Fruit fly (Drosophila melanogaster) whole organism, embryonic: ENCODE measurements around the gene CG2955.

Experiments
- Ada2b ChIP-seq: fragments of 200-800 bp; sonication (Bioruptor generic); IDR thresholded peaks from 2 replicates; pipeline ENCODE4 v1.3.6; 2022; ENCODE audit warnings: missing biosample characterization, missing genetic modification characterization
- BEAF-32 ChIP-seq: fragments of 200-800 bp; sonication (Bioruptor generic); optimal IDR thresholded peaks from 3 replicates; lab custom pipeline; 2017; ENCODE audit warnings: missing biosample characterization, missing genetic modification characterization, mild to moderate bottlenecking, moderate library complexity, missing genetic modification reagents
- Bgb ChIP-seq: fragments of 200-800 bp; sonication (Bioruptor generic); IDR thresholded peaks from 2 replicates; pipeline ENCODE4 v1.3.6; 2022; ENCODE audit warnings: missing biosample characterization, missing genetic modification characterization; ENCODE audit not compliant: partially characterized antibody
- CG10267 ChIP-seq: fragments of 200-800 bp; sonication (Bioruptor generic); optimal IDR thresholded peaks from 2 replicates; lab custom pipeline; 2018; ENCODE audit warnings: missing biosample characterization, mild to moderate bottlenecking, missing genetic modification characterization, moderate library complexity
- CG12659 ChIP-seq: fragments of 200-800 bp; sonication (Bioruptor generic); optimal IDR thresholded peaks from 3 replicates; lab custom pipeline; 2017; ENCODE audit warnings: mild to moderate bottlenecking, missing biosample characterization, missing genetic modification reagents, missing genetic modification characterization
- CG14710 ChIP-seq: fragments of 200-800 bp; sonication (Bioruptor generic); optimal IDR thresholded peaks from 3 replicates; lab custom pipeline; 2019; ENCODE audit warnings: missing biosample characterization, mild to moderate bottlenecking, missing genetic modification characterization, moderate library complexity
- CG15514 ChIP-seq: fragments of 200-800 bp; sonication (Bioruptor generic); optimal IDR thresholded peaks from 3 replicates; lab custom pipeline; 2017; ENCODE audit warnings: missing biosample characterization, missing genetic modification characterization, mild to moderate bottlenecking, moderate library complexity, missing genetic modification reagents
- CG1603 ChIP-seq: fragments of 200-800 bp; sonication (Bioruptor generic); optimal IDR thresholded peaks from 2 replicates; lab custom pipeline; 2019; ENCODE audit warnings: missing biosample characterization, mild to moderate bottlenecking, missing genetic modification characterization, moderate library complexity
- CG17385 ChIP-seq: fragments of 200-800 bp; sonication (Bioruptor generic); optimal IDR thresholded peaks from 3 replicates; lab custom pipeline; 2018; ENCODE audit warnings: missing biosample characterization, mild to moderate bottlenecking, missing genetic modification characterization
- CG17912 ChIP-seq: fragments of 200-800 bp; sonication (Bioruptor generic); optimal IDR thresholded peaks from 2 replicates; lab custom pipeline; 2018; ENCODE audit warnings: missing biosample characterization, mild to moderate bottlenecking, missing genetic modification characterization
- CG2116 ChIP-seq: fragments of 200-800 bp; sonication (Bioruptor generic); optimal IDR thresholded peaks from 3 replicates; lab custom pipeline; 2018; ENCODE audit warnings: missing biosample characterization, mild to moderate bottlenecking, missing genetic modification characterization
- CG2712 ChIP-seq: fragments of 200-800 bp; optimal IDR thresholded peaks from 3 replicates; lab custom pipeline; 2019; ENCODE audit warnings: missing biosample characterization, mild to moderate bottlenecking, missing genetic modification characterization, moderate library complexity
- CG33213 ChIP-seq: fragments of 200-800 bp; sonication (Bioruptor generic); optimal IDR thresholded peaks from 3 replicates; lab custom pipeline; 2016; ENCODE audit warnings: missing biosample characterization, missing genetic modification characterization
- CG4360 ChIP-seq: fragments of 200-800 bp; sonication (Bioruptor generic); IDR thresholded peaks from 2 replicates; pipeline ENCODE4 v1.3.6; 2022; ENCODE audit warnings: missing biosample characterization, missing genetic modification characterization
- CG9727 ChIP-seq: fragments of 200-800 bp; sonication (Bioruptor generic); optimal IDR thresholded peaks from 3 replicates; lab custom pipeline; 2017; ENCODE audit warnings: missing biosample characterization, mild to moderate bottlenecking, missing genetic modification characterization
- CG9797 ChIP-seq: fragments of 200-800 bp; sonication (Bioruptor generic); optimal IDR thresholded peaks from 3 replicates; lab custom pipeline; 2018; ENCODE audit warnings: missing biosample characterization, mild to moderate bottlenecking, missing genetic modification characterization
- Dp ChIP-seq: fragments of 200-800 bp; sonication (Bioruptor generic); optimal IDR thresholded peaks from 2 replicates; lab custom pipeline; 2018; ENCODE audit warnings: missing biosample characterization, mild to moderate bottlenecking, missing genetic modification characterization, moderate library complexity
- Ets97D ChIP-seq: fragments of 200-800 bp; sonication (Bioruptor generic); optimal IDR thresholded peaks from 3 replicates; lab custom pipeline; 2016; ENCODE audit warnings: missing biosample characterization, missing genetic modification characterization
- HmgZ ChIP-seq: fragments of 200-800 bp; sonication (Bioruptor generic); optimal IDR thresholded peaks from 2 replicates; lab custom pipeline; 2018; ENCODE audit warnings: missing biosample characterization, mild to moderate bottlenecking, missing genetic modification characterization
- MBD-R2 ChIP-seq: fragments of 200-800 bp; sonication (Bioruptor generic); IDR thresholded peaks from 2 replicates; pipeline ENCODE4 v1.3.6; 2022; ENCODE audit warnings: missing biosample characterization, missing genetic modification characterization
- MESR4 ChIP-seq: fragments of 200-800 bp; sonication (Bioruptor generic); optimal IDR thresholded peaks from 2 replicates; lab custom pipeline; 2018; ENCODE audit warnings: missing biosample characterization, mild to moderate bottlenecking, missing genetic modification characterization, moderate library complexity
- Max ChIP-seq: fragments of 200-800 bp; sonication (Bioruptor generic); optimal IDR thresholded peaks from 2 replicates; lab custom pipeline; 2016; ENCODE audit warnings: missing biosample characterization, mild to moderate bottlenecking, missing genetic modification characterization
- Med ChIP-seq: fragments of 200-800 bp; sonication (Bioruptor generic); peaks from one replicate; lab custom pipeline; 2016; ENCODE audit warnings: missing biosample characterization, missing genetic modification characterization, mild to moderate bottlenecking, inconsistent platforms, moderate library complexity
- Myb ChIP-seq: fragments of 200-800 bp; sonication (Bioruptor generic); optimal IDR thresholded peaks from 2 replicates; lab custom pipeline; 2016; ENCODE audit warnings: missing biosample characterization, missing genetic modification characterization
- NFAT ChIP-seq: fragments of 200-800 bp; sonication (Bioruptor generic); IDR thresholded peaks from 2 replicates; pipeline ENCODE4 v1.3.6; 2022; ENCODE audit warnings: missing biosample characterization, missing genetic modification characterization
- Pdp1 ChIP-seq, 2 experiments: fragments of 200-800 bp; sonication (Bioruptor generic); optimal IDR thresholded peaks; 3 replicates each; lab custom pipeline; 2016; ENCODE audit warnings: missing biosample characterization in 2 of 2, missing genetic modification characterization in 2 of 2, mild to moderate bottlenecking in 1 of 2, moderate library complexity in 1 of 2
- Sin3A ChIP-seq: fragments of >200 bp; optimal IDR thresholded peaks from 2 replicates; lab custom pipeline; 2018
- YL-1 ChIP-seq: fragments of 200-800 bp; sonication (Bioruptor generic); optimal IDR thresholded peaks from 3 replicates; lab custom pipeline; 2017; ENCODE audit warnings: missing biosample characterization, mild to moderate bottlenecking, missing genetic modification characterization
- ap ChIP-seq: fragments of 200-800 bp; sonication (Bioruptor generic); IDR thresholded peaks from 2 replicates; pipeline ENCODE4 v1.3.6; 2022; ENCODE audit warnings: missing biosample characterization, missing genetic modification characterization
- ato ChIP-seq: fragments of 200-800 bp; sonication (Bioruptor generic); IDR thresholded peaks from 2 replicates; pipeline ENCODE4 v1.3.6; 2022; ENCODE audit warnings: missing biosample characterization, missing genetic modification characterization; ENCODE audit not compliant: partially characterized antibody
- bbx ChIP-seq: fragments of 200-800 bp; sonication (Bioruptor generic); IDR thresholded peaks from 2 replicates; pipeline ENCODE4 v1.3.6; 2022; ENCODE audit warnings: missing biosample characterization, missing genetic modification characterization; ENCODE audit not compliant: partially characterized antibody
- chinmo ChIP-seq: fragments of 200-800 bp; sonication (Bioruptor generic); IDR thresholded peaks from 4 replicates; pipeline ENCODE4 v1.3.6; 2022; ENCODE audit warnings: missing biosample characterization, missing genetic modification characterization; ENCODE audit not compliant: partially characterized antibody
- dm ChIP-seq: fragments of 200-800 bp; sonication (Bioruptor generic); optimal IDR thresholded peaks from 3 replicates; lab custom pipeline; 2016; ENCODE audit warnings: missing biosample characterization, missing genetic modification characterization
- eve ChIP-seq, 2 experiments: fragments of >200 bp; optimal IDR thresholded peaks; 2 replicates each; lab custom pipeline; 2017; ENCODE audit warnings: missing biosample characterization in 2 of 2, missing genetic modification characterization in 2 of 2
- ewg ChIP-seq: fragments of 200-800 bp; sonication (Bioruptor generic); optimal IDR thresholded peaks from 3 replicates; lab custom pipeline; 2017; ENCODE audit warnings: mild to moderate bottlenecking, missing biosample characterization, missing genetic modification reagents, missing genetic modification characterization
- gfzf ChIP-seq: fragments of 200-800 bp; sonication (Bioruptor generic); optimal IDR thresholded peaks from 2 replicates; lab custom pipeline; 2016; ENCODE audit warnings: missing biosample characterization, mild to moderate bottlenecking, missing genetic modification characterization, moderate library complexity
- gro ChIP-seq: fragments of 200-800 bp; sonication (Bioruptor generic); optimal IDR thresholded peaks from 2 replicates; lab custom pipeline; 2016; ENCODE audit warnings: missing biosample characterization, missing genetic modification characterization
- her ChIP-seq: fragments of 200-800 bp; sonication (Bioruptor generic); optimal IDR thresholded peaks from 2 replicates; lab custom pipeline; 2016; ENCODE audit warnings: missing biosample characterization, missing genetic modification characterization
- kay ChIP-seq: fragments of 200-800 bp; sonication (Bioruptor generic); optimal IDR thresholded peaks from 2 replicates; lab custom pipeline; 2016; ENCODE audit warnings: missing biosample characterization, missing genetic modification characterization
- nmo ChIP-seq: fragments of 200-800 bp; sonication (Bioruptor generic); optimal IDR thresholded peaks from 2 replicates; lab custom pipeline; 2018; ENCODE audit warnings: missing biosample characterization, mild to moderate bottlenecking, missing genetic modification characterization, moderate library complexity
- nom ChIP-seq: fragments of 200-800 bp; sonication (Bioruptor generic); optimal IDR thresholded peaks from 2 replicates; lab custom pipeline; 2017; ENCODE audit warnings: missing biosample characterization, missing genetic modification characterization, mild to moderate bottlenecking, moderate library complexity, missing genetic modification reagents
- onecut ChIP-seq: fragments of 200-800 bp; sonication (Bioruptor generic); IDR thresholded peaks from 2 replicates; pipeline ENCODE4 v1.3.6; 2022; ENCODE audit warnings: missing biosample characterization, missing genetic modification characterization
- otp ChIP-seq: fragments of 200-800 bp; sonication (Bioruptor generic); IDR thresholded peaks from 3 replicates; pipeline ENCODE4, ENCODE4 v1.3.6; 2022; ENCODE audit warnings: missing biosample characterization, missing genetic modification characterization
- sc ChIP-seq, 3 experiments: fragments of >200 bp in 2 of 3; fragments of 200-800 bp in 1 of 3; sonication (Bioruptor generic) in 1 of 3; optimal IDR thresholded peaks; 2 replicates in 2 of 3; 3 replicates in 1 of 3; lab custom pipeline; 2017; ENCODE audit warnings: mild to moderate bottlenecking in 1 of 3, missing biosample characterization in 1 of 3, missing genetic modification characterization in 1 of 3, missing genetic modification reagents in 1 of 3
- sens ChIP-seq: fragments of 200-800 bp; sonication (Bioruptor generic); peaks from one replicate; lab custom pipeline; 2016; ENCODE audit warnings: missing biosample characterization, missing genetic modification characterization
- stwl ChIP-seq: fragments of 200-800 bp; sonication (Bioruptor generic); optimal IDR thresholded peaks from 3 replicates; lab custom pipeline; 2018; ENCODE audit warnings: missing biosample characterization, mild to moderate bottlenecking, missing genetic modification characterization, moderate library complexity
- trem ChIP-seq: fragments of 200-800 bp; optimal IDR thresholded peaks from 3 replicates; lab custom pipeline; 2019; ENCODE audit warnings: missing biosample characterization, mild to moderate bottlenecking, missing genetic modification characterization, moderate library complexity
- vvl ChIP-seq: fragments of 200-800 bp; sonication (Bioruptor generic); IDR thresholded peaks from 2 replicates; pipeline ENCODE4 v1.3.6; 2022; ENCODE audit warnings: missing biosample characterization, missing genetic modification characterization
- yki ChIP-seq: fragments of >200 bp; optimal IDR thresholded peaks from 3 replicates; lab custom pipeline; 2018

Gene CG2955

DNA sequence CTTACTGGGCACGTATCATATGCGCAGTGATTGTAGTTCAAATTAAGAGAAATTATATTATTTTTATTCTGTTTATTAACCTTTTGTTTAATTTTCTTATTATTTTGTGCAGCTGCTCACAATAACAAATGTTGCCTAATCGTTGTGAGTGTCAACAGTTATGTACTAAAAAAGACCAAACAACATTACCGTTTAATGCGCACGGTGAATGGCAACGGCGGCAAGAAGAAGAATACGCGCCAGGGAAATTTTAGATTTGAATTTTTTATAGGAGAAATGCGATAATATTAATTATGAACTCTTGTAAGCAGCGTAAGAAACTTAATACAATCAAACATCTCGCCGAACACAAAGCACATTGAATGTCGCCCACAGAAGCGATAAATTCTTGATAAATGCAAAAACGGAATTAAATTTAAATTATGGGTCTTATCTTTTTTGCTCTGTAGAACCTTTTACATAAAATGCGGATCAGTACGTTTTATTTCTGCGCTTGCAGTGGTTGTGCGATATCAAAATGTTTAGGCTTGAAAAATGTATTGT is 38.6 kb downstream of the CG2955 start, which contains the start of the genes Tbcc and lectin-24Db:
Gene Tbcc (minus strand): TSS at position 163 of the 543 bp plus-strand sequence.
Gene lectin-24Db (plus strand): TSS at position 493 of the 543 bp plus-strand sequence.
- TF ChIP-seq trem (tag; lab: Kevin White, UChicago) (peak; percentile 23), Dp (GFP tag; lab: Kevin White, UChicago) (peak; percentile 92), Ada2b (no peak), CG14710 (tag; lab: Kevin White, UChicago) (peak; percentile 8), eve (GFP tag; optimal IDR thresholded peaks at IDR 0.05; lab: Kevin White, UChicago) (peak in 1 of 2 experiments; percentile 73), MESR4 (GFP tag; lab: Kevin White, UChicago) (peak; percentile 69), CG2116 (GFP tag; lab: Kevin White, UChicago) (peak; percentile 17), stwl (peak; percentile 80), bbx (peak; percentile 19; the same call in 1 of the 2 replicates), nmo (peak; percentile 19), NFAT (GFP tag; lab: Robert Waterston, UW) (no peak), Ets97D (GFP tag; lab: Kevin White, UChicago) (peak; percentile 12), otp (GFP tag; lab: Robert Waterston, UW) (no peak), HmgZ (tag; lab: Kevin White, UChicago) (peak; percentile 27), CG4360 (GFP tag; lab: Robert Waterston, UW) (peak; percentile 80), MBD-R2 (GFP tag; lab: Robert Waterston, UW) (peak; percentile 56), vvl (peak; percentile 36; the same call in 1 of the 2 replicates), yki (lab: Kevin White, UChicago) (peak; percentile 37), Med (GFP tag; lab: Kevin White, UChicago) (peak; percentile 58), CG9797 (GFP tag; lab: Kevin White, UChicago) (peak; percentile 38), sc (optimal IDR thresholded peaks at IDR 0.05; lab: Kevin White, UChicago) (no peak), sc (GFP tag; optimal IDR thresholded peaks at IDR 0.05; lab: Kevin White, UChicago) (no peak), CG9727 (no peak), CG1603 (tag; lab: Kevin White, UChicago) (peak; percentile 52), dm (GFP tag; lab: Kevin White, UChicago) (no peak), CG17912 (GFP tag; lab: Kevin White, UChicago) (peak; percentile 31), Sin3A (peak; percentile 11), ato (GFP tag; lab: Robert Waterston, UW) (no peak), Pdp1 (GFP tag; optimal IDR thresholded peaks at IDR 0.05; lab: Kevin White, UChicago) (peak in 1 of 2 experiments; percentile 32), CG10267 (peak; percentile 22), CG33213 (GFP tag; lab: Kevin White, UChicago) (no peak), gro (peak; percentile 44), ap (no peak), CG17385 (peak; percentile 99), nom (GFP tag; lab: Kevin White, UChicago) (no peak), YL-1 (peak; percentile 17), CG12659 (GFP tag; lab: Kevin White, UChicago) (peak; percentile 34), her (no peak), Bgb (no peak), kay (GFP tag; lab: Kevin White, UChicago) (peak; percentile 48), gfzf (GFP tag; lab: Kevin White, UChicago) (peak; percentile 75), Max (GFP tag; lab: Kevin White, UChicago) (no peak), CG15514 (GFP tag; lab: Kevin White, UChicago) (peak; percentile 27), chinmo (GFP tag; lab: Robert Waterston, UW) (0 out of 4 replicates have a peak, but pooled peaks have one; percentile 59), Myb (peak; percentile 27), ewg (peak; percentile 84), BEAF-32 (GFP tag; lab: Kevin White, UChicago) (peak; percentile 10), onecut (GFP tag; lab: Robert Waterston, UW) (0 out of 2 replicates have a peak, but pooled peaks have one; percentile 14), CG2712 (tag; lab: Kevin White, UChicago) (peak; percentile 7), sens (GFP tag; lab: Kevin White, UChicago) (peak; percentile 36)
